Fruit fly (Drosophila melanogaster): ENCODE data around the gene CG8010.

CG8010 gene

dm6 chrX:19316583-19316982 lies 47.9 kb upstream of the CG8010 start (continued):
- TF ChIP-seq unpg (GFP tag; optimal IDR thresholded peaks at IDR 0.05): no peak
- no peak for TF ChIP-seq CG30403 (GFP tag; optimal IDR thresholded peaks at IDR 0.05)
- TF ChIP-seq pho (GFP tag; optimal IDR thresholded peaks at IDR 0.05): peak; percentile 28
- no peak for TF ChIP-seq CG14710 (tag; optimal IDR thresholded peaks at IDR 0.05)
- no peak for TF ChIP-seq CG1832 (GFP tag; optimal IDR thresholded peaks at IDR 0.05)
- no peak for TF ChIP-seq CG31224 (GFP tag; IDR thresholded peaks at IDR 0.05)
- TF ChIP-seq Spps (tag; optimal IDR thresholded peaks at IDR 0.05): no peak
- TF ChIP-seq dysf (GFP tag; IDR thresholded peaks at IDR 0.05): 0 out of 3 replicates have a peak, but pooled peaks have one; percentile 4
- TF ChIP-seq z (GFP tag; IDR thresholded peaks at IDR 0.05): no peak
- no peak for TF ChIP-seq Ets97D (GFP tag; optimal IDR thresholded peaks at IDR 0.05)
- no peak for TF ChIP-seq CG3281 (GFP tag; optimal IDR thresholded peaks at IDR 0.05)
- TF ChIP-seq CG12299 (tag; optimal IDR thresholded peaks at IDR 0.05): no peak
- no peak for TF ChIP-seq Mad (GFP tag; optimal IDR thresholded peaks at IDR 0.05)
- TF ChIP-seq CG8359 (GFP tag; optimal IDR thresholded peaks at IDR 0.05; ENCODE audit: borderline replicate concordance): no peak
- no peak for TF ChIP-seq dati (GFP tag; IDR thresholded peaks at IDR 0.05)
- TF ChIP-seq CG7786 (GFP tag; optimal IDR thresholded peaks at IDR 0.05): no peak
- TF ChIP-seq mam (GFP tag; optimal IDR thresholded peaks at IDR 0.05): peak; percentile 12
- TF ChIP-seq inv (GFP tag; IDR thresholded peaks at IDR 0.05; ENCODE audit: partially characterized antibody): no peak
- TF ChIP-seq CG8089 (GFP tag; optimal IDR thresholded peaks at IDR 0.05): no peak
- TF ChIP-seq NFAT (GFP tag; IDR thresholded peaks at IDR 0.05): no peak
- TF ChIP-seq CG11560 (tag; IDR thresholded peaks at IDR 0.05): no peak
- TF ChIP-seq CG5953 (GFP tag; IDR thresholded peaks at IDR 0.05): no peak
- no peak for TF ChIP-seq row (GFP tag; IDR thresholded peaks at IDR 0.05)
- 0 out of 2 replicates have a peak, but pooled peaks have one; percentile 5 for TF ChIP-seq HLH3B (GFP tag; IDR thresholded peaks at IDR 0.05)
- no peak for TF ChIP-seq CG17568 (GFP tag; optimal IDR thresholded peaks at IDR 0.05)
- TF ChIP-seq CG4820 (GFP tag; optimal IDR thresholded peaks at IDR 0.05): no peak
- TF ChIP-seq CG4730 (GFP tag; IDR thresholded peaks at IDR 0.05): no peak
- no peak for TF ChIP-seq CG16813 (GFP tag; IDR thresholded peaks at IDR 0.05; ENCODE audit: partially characterized antibody)
- TF ChIP-seq zf30C (GFP tag; optimal IDR thresholded peaks at IDR 0.05): no peak
- no peak for TF ChIP-seq prd (optimal IDR thresholded peaks at IDR 0.05)
- TF ChIP-seq prd (GFP tag; IDR thresholded peaks at IDR 0.05): no peak
- no peak for TF ChIP-seq gcm2 (GFP tag; optimal IDR thresholded peaks at IDR 0.05)
- no peak for TF ChIP-seq btn (GFP tag; optimal IDR thresholded peaks at IDR 0.05)
- no peak for TF ChIP-seq CG9215 (GFP tag; IDR thresholded peaks at IDR 0.05)
- no peak for TF ChIP-seq CG34224 (GFP tag; IDR thresholded peaks at IDR 0.05; ENCODE audit: partially characterized antibody)
- TF ChIP-seq CG8924 (tag; optimal IDR thresholded peaks at IDR 0.05): no peak
- TF ChIP-seq sens-2 (GFP tag; IDR thresholded peaks at IDR 0.05): no peak
- no peak for TF ChIP-seq CG15479 (GFP tag; optimal IDR thresholded peaks at IDR 0.05)
- no peak for TF ChIP-seq CHES-1-like (GFP tag; optimal IDR thresholded peaks at IDR 0.05)
- no peak for TF ChIP-seq Hmr (GFP tag; optimal IDR thresholded peaks at IDR 0.05)
- no peak for TF ChIP-seq CG12104 (GFP tag; optimal IDR thresholded peaks at IDR 0.05)
- TF ChIP-seq CG4424 (GFP tag; optimal IDR thresholded peaks at IDR 0.05): no peak
- TF ChIP-seq Fer3 (tag; optimal IDR thresholded peaks at IDR 0.05): peak; percentile 30
- no peak for TF ChIP-seq Gug (GFP tag; IDR thresholded peaks at IDR 0.05)
- no peak for TF ChIP-seq cato (GFP tag; optimal IDR thresholded peaks at IDR 0.05; ENCODE audit: borderline replicate concordance)
- no peak for TF ChIP-seq scrt (GFP tag; optimal IDR thresholded peaks at IDR 0.05)
- TF ChIP-seq Fer2 (tag; optimal IDR thresholded peaks at IDR 0.05): no peak
- no peak for TF ChIP-seq Chrac-16 (GFP tag; optimal IDR thresholded peaks at IDR 0.05)
- no peak for TF ChIP-seq kni (GFP tag; optimal IDR thresholded peaks at IDR 0.05)
- no peak for TF ChIP-seq amos (GFP tag; IDR thresholded peaks at IDR 0.05; ENCODE audit: partially characterized antibody)
- no peak for TF ChIP-seq CG33213 (GFP tag; optimal IDR thresholded peaks at IDR 0.05)
- TF ChIP-seq nom (GFP tag; optimal IDR thresholded peaks at IDR 0.05): no peak
